Fruit fly (Drosophila melanogaster) whole organism, pupa: ENCODE results near the gene CG33253.

Source experiments
- CG12605 ChIP-seq: fragments of 200-800 bp; sonication (Bioruptor generic); IDR thresholded peaks from 2 replicates; pipeline ENCODE4 v1.3.6; 2022; ENCODE audit warnings: missing biosample characterization, missing genetic modification characterization
- CG15710 ChIP-seq: fragments of 200-800 bp; sonication (Bioruptor generic); optimal IDR thresholded peaks from 2 replicates; lab custom pipeline; 2018; ENCODE audit warnings: missing biosample characterization, mild to moderate bottlenecking, missing genetic modification characterization, moderate library complexity
- CG17806 ChIP-seq: fragments of 200-800 bp; sonication (Bioruptor generic); optimal IDR thresholded peaks from 2 replicates; lab custom pipeline; 2018; ENCODE audit warnings: missing biosample characterization, mild to moderate bottlenecking, missing genetic modification characterization, moderate library complexity
- CG32121 ChIP-seq: fragments of 200-800 bp; sonication (Bioruptor generic); IDR thresholded peaks from 2 replicates; pipeline ENCODE4 v1.3.6; 2022; ENCODE audit warnings: missing biosample characterization, missing genetic modification characterization
- CG4496 ChIP-seq: fragments of 200-800 bp; sonication (Bioruptor generic); IDR thresholded peaks from 3 replicates; pipeline ENCODE4 v1.3.6; 2022; ENCODE audit warnings: missing biosample characterization, missing genetic modification characterization
- CG9948 ChIP-seq: fragments of 200-800 bp; sonication (Bioruptor generic); optimal IDR thresholded peaks from 2 replicates; lab custom pipeline; 2018; ENCODE audit warnings: missing biosample characterization, mild to moderate bottlenecking, missing genetic modification characterization, moderate library complexity
- EcR ChIP-seq: fragments of 200-800 bp; sonication (Bioruptor generic); optimal IDR thresholded peaks from 3 replicates; lab custom pipeline; 2019; ENCODE audit warnings: missing biosample characterization, missing genetic modification characterization, mild to moderate bottlenecking, moderate library complexity, missing genetic modification reagents
- Pif1A ChIP-seq: fragments of 200-800 bp; sonication (Bioruptor generic); optimal IDR thresholded peaks from 3 replicates; lab custom pipeline; 2016; ENCODE audit warnings: missing biosample characterization, missing genetic modification characterization
- Pif1B ChIP-seq: fragments of 200-800 bp; sonication (Bioruptor generic); optimal IDR thresholded peaks from 3 replicates; lab custom pipeline; 2016; ENCODE audit warnings: missing biosample characterization, missing genetic modification characterization
- Snoo ChIP-seq: fragments of 200-800 bp; sonication (Bioruptor generic); optimal IDR thresholded peaks from 3 replicates; lab custom pipeline; 2017; ENCODE audit warnings: missing biosample characterization, mild to moderate bottlenecking, missing genetic modification characterization, inconsistent platforms
- gl ChIP-seq: fragments of 200-800 bp; sonication (Bioruptor generic); optimal IDR thresholded peaks from 2 replicates; lab custom pipeline; 2018; ENCODE audit warnings: missing biosample characterization, mild to moderate bottlenecking, missing genetic modification characterization

- no peak for TF ChIP-seq Pif1A
- TF ChIP-seq EcR: no peak
- TF ChIP-seq CG9948 (tag; lab: Kevin White, UChicago): no peak
- no peak for TF ChIP-seq Snoo
- TF ChIP-seq CG32121 (GFP tag; lab: Robert Waterston, UW): no peak
- TF ChIP-seq CG15710 (tag; lab: Kevin White, UChicago): no peak
- no peak for TF ChIP-seq CG4496
- TF ChIP-seq CG12605 (GFP tag; lab: Robert Waterston, UW): no peak
- TF ChIP-seq gl: no peak
- TF ChIP-seq CG17806 (tag; lab: Kevin White, UChicago): no peak
- TF ChIP-seq Pif1B (GFP tag; lab: Kevin White, UChicago): no peak
Observed at dm6 chrX:19212954-19213353, 29.7 kb downstream of the CG33253 start, which contains the start of gene Mur18B.
